Worm (Caenorhabditis elegans) whole organism, early embryonic: ENCODE results near the gene srx-44.

Experiments
- F13C5.2 ChIP-seq: sonication (generic microtip); optimal IDR thresholded peaks from 2 replicates; lab custom pipeline; 2017; ENCODE audit warnings: mild to moderate bottlenecking, missing genetic modification characterization, inconsistent platforms, missing compliant biosample characterization
- aly-1 ChIP-seq: sonication (generic microtip); optimal IDR thresholded peaks from 2 replicates; lab custom pipeline; 2016; ENCODE audit warnings: missing genetic modification characterization, missing compliant biosample characterization

DNA sequence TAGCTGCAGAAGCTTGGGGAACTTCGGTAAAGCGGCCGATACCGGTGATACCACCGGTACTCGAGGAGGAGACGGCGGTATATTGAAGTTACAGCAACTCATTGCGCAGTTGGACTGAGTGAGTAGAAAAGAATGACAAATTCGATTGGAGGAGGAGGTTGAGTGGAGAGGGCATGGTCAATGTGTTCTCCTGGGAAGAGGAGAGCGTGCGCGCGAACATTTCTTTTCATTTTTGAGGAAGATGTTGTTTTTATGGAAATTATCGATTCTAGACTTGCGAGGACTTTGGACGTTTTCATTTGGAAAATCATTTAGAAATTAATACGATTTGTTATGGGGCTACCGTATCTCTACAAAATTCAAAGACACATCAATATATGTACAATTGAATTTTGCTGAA lies 9.1 kb downstream of the srx-44 start:
- TF ChIP-seq F13C5.2 (tag; lab: Kevin White, UChicago), result no peak
- TF ChIP-seq aly-1, result no peak
